ENCODE assay signal across 1 fruit fly cellular context in the genomic region with DNA sequence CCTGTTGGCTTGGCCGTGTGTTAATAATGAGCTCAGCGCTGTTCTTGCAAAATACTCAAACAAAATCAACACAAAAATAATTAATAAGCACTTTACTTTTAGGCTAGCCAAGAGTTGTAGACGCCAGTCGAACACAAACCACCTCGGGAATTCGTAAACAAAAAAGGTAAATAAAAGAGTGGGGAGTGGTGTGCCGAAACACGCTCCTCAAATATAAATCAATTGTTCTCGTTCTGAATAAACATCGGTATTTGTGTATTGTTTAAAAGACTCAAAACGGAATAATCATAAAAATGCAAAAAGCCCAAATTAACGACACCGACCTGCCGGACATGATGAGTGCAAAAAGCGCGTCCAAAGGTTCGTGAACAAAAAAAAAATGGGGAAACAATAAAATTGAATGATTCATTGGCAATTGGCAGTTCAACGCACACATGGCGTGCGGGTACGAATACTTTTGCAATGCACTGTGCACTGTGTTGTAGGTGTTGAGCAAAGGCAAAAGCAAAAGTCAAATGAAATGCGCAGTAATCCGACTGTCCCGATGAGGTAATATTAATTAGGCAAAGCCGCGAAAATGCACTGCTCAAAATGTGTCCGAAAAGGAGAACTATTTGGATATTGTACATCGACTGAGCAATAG.
A peak's percentile ranks its signal among the peaks of the same experiment; 100 is the strongest.
TF ChIP-seq lines count a peak whose summit lies in the region.

No protein-coding gene starts in this region.

TF ChIP-seq in whole organism, embryonic, 481 proteins besides CTCF, POLR2A, EP300 and RAD21 (continued from another document):
- TF ChIP-seq pan (optimal IDR thresholded peaks at IDR 0.05; lab: Kevin White, UChicago) (no peak), pan (GFP tag; optimal IDR thresholded peaks at IDR 0.05 in 1 of 2, IDR thresholded peaks at IDR 0.05 in 1 of 2) (no peak), mirr (GFP tag; optimal IDR thresholded peaks at IDR 0.05; lab: Kevin White, UChicago) (peak; percentile 63), sens (GFP tag; lab: Kevin White, UChicago) (peak; percentile 38), CG13424 (tag; optimal IDR thresholded peaks at IDR 0.05; lab: Kevin White, UChicago) (no peak), NC2α (GFP tag; optimal IDR thresholded peaks at IDR 0.05; lab: Kevin White, UChicago) (no peak), CG14050 (GFP tag; IDR thresholded peaks at IDR 0.05; lab: Robert Waterston, UW) (no peak), CG11723 (GFP tag; optimal IDR thresholded peaks at IDR 0.05; lab: Kevin White, UChicago) (no peak), sd (tag; optimal IDR thresholded peaks at IDR 0.05; lab: Kevin White, UChicago) (peak; percentile 72), gro (GFP tag; optimal IDR thresholded peaks at IDR 0.05; lab: Kevin White, UChicago) (peak; percentile 19), chm (GFP tag; IDR thresholded peaks at IDR 0.05; lab: Robert Waterston, UW) (no peak), croc (GFP tag; conservative IDR thresholded peaks at IDR 0.05; lab: Robert Waterston, UW) (no peak), slbo (GFP tag; IDR thresholded peaks at IDR 0.05; lab: Robert Waterston, UW) (peak; percentile 33; the same call in 1 of the 2 replicates), CG10654 (GFP tag; optimal IDR thresholded peaks at IDR 0.05; lab: Kevin White, UChicago) (no peak), Scr (GFP tag; IDR thresholded peaks at IDR 0.05; lab: Robert Waterston, UW; ENCODE audit: partially characterized antibody) (no peak), zfh1 (GFP tag; IDR thresholded peaks at IDR 0.05; lab: Robert Waterston, UW) (no peak), CG30020 (tag; optimal IDR thresholded peaks at IDR 0.05; lab: Kevin White, UChicago) (no peak), Mad (GFP tag; optimal IDR thresholded peaks at IDR 0.05; lab: Kevin White, UChicago) (no peak), lbe (GFP tag; optimal IDR thresholded peaks at IDR 0.05; lab: Kevin White, UChicago) (peak; percentile 10), lab (GFP tag; optimal IDR thresholded peaks at IDR 0.05; lab: Kevin White, UChicago) (peak; percentile 25), CG2678 (tag; optimal IDR thresholded peaks at IDR 0.05; lab: Kevin White, UChicago) (peak; percentile 35), wdn (GFP tag; IDR thresholded peaks at IDR 0.05; lab: Robert Waterston, UW) (no peak), HHEX (GFP tag; optimal IDR thresholded peaks at IDR 0.05; lab: Kevin White, UChicago) (no peak), CG8944 (GFP tag; optimal IDR thresholded peaks at IDR 0.05; lab: Kevin White, UChicago) (no peak), Meics (GFP tag; optimal IDR thresholded peaks at IDR 0.05; lab: Kevin White, UChicago) (peak; percentile 78), chinmo (GFP tag; IDR thresholded peaks at IDR 0.05; lab: Robert Waterston, UW; ENCODE audit: partially characterized antibody) (0 out of 4 replicates have a peak, but pooled peaks have one; percentile 54), mam (GFP tag; optimal IDR thresholded peaks at IDR 0.05; lab: Kevin White, UChicago) (peak; percentile 5), prd (optimal IDR thresholded peaks at IDR 0.05; lab: Kevin White, UChicago) (no peak), prd (GFP tag; IDR thresholded peaks at IDR 0.05; lab: Robert Waterston, UW) (no peak)
TF ChIP-seq in whole organism, embryonic: peak in this region for 22.
